Worm (Caenorhabditis elegans) whole organism, L2 larva: ENCODE measurements around the gene T28A11.3.

Experiments used
- F13H6.1 ChIP-seq: sonication (generic microtip); optimal IDR thresholded peaks from 2 replicates; lab custom pipeline; 2016; ENCODE audit warnings: missing genetic modification characterization, missing compliant biosample characterization
- ama-1 ChIP-seq: fragments of 150-350 bp; optimal IDR thresholded peaks from 2 replicates; lab custom pipeline; 2018; ENCODE audit warnings: inconsistent platforms
- ceh-82 ChIP-seq: fragments of 150-350 bp; optimal IDR thresholded peaks from 2 replicates; lab custom pipeline; 2014; ENCODE audit warnings: missing biosample characterization, missing genetic modification characterization
- elt-1 ChIP-seq: fragments of 150-350 bp; optimal IDR thresholded peaks from 2 replicates; lab custom pipeline; 2014; ENCODE audit warnings: missing biosample characterization, missing genetic modification characterization
- lin-39 ChIP-seq: fragments of 150-350 bp; optimal IDR thresholded peaks from 2 replicates; lab custom pipeline; 2014; ENCODE audit warnings: missing biosample characterization, missing genetic modification reagents, missing genetic modification characterization
- lsy-2 ChIP-seq, 2 experiments: fragments of 150-350 bp in 1 of 2; sonication (generic microtip) in 1 of 2; optimal IDR thresholded peaks; 2 replicates each; lab custom pipeline; 2014 to 2017; ENCODE audit warnings: missing biosample characterization in 2 of 2, missing genetic modification characterization in 2 of 2
- mdl-1 ChIP-seq, 2 experiments: fragments of 150-350 bp in 1 of 2; sonication (generic microtip) in 1 of 2; optimal IDR thresholded peaks; 2 replicates each; lab custom pipeline; 2017; ENCODE audit warnings: missing biosample characterization in 2 of 2, missing genetic modification characterization in 2 of 2
- nhr-11 ChIP-seq: fragments of 150-350 bp; optimal IDR thresholded peaks from 2 replicates; lab custom pipeline; 2014; ENCODE audit warnings: missing biosample characterization, missing genetic modification characterization
- nhr-237 ChIP-seq: fragments of 150-350 bp; optimal IDR thresholded peaks from 2 replicates; lab custom pipeline; 2014; ENCODE audit warnings: missing biosample characterization, missing genetic modification characterization
- nhr-77 ChIP-seq: fragments of 150-350 bp; optimal IDR thresholded peaks from 2 replicates; lab custom pipeline; 2014; ENCODE audit warnings: missing biosample characterization, missing genetic modification characterization
- ztf-4 ChIP-seq: fragments of 150-350 bp; optimal IDR thresholded peaks from 2 replicates; lab custom pipeline; 2014; ENCODE audit warnings: missing biosample characterization, missing genetic modification characterization

DNA sequence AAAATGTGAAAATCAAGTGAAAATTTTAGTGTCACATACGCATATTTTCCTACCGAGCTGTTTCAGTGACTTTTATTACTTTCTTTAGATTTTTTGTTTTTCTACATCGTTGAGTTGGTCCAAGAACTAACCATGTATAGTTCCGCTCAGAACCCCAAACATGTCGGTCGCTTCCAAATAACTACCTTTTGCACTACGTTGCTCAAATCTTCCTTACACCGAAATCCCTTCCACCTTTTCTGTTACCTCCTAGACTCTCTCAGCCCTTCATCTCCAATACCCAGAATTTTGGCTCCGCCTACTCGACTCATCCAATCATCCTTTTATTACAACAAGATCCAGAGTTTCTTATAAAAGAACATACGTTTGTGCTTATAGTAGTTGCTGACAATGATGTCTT, 9.5 kb downstream of the T28A11.3 start, which contains the start of gene F35F10.5:
- TF ChIP-seq ama-1, result no peak
- no peak for TF ChIP-seq lin-39 (tag; lab: Kevin White, UChicago)
- TF ChIP-seq nhr-237 (tag; lab: Kevin White, UChicago), result no peak
- no peak for TF ChIP-seq elt-1
- TF ChIP-seq lsy-2 (tag; optimal IDR thresholded peaks at IDR 0.05; lab: Kevin White, UChicago), result no peak
- TF ChIP-seq ztf-4 (tag; lab: Kevin White, UChicago), result no peak
- TF ChIP-seq nhr-11 (tag; lab: Kevin White, UChicago), result no peak
- no peak for TF ChIP-seq mdl-1 (tag; optimal IDR thresholded peaks at IDR 0.05; lab: Kevin White, UChicago)
- TF ChIP-seq nhr-77, result no peak
- no peak for TF ChIP-seq ceh-82
- no peak for TF ChIP-seq F13H6.1
